Worm (Caenorhabditis elegans): ENCODE data around the gene C54E4.5.

DNA sequence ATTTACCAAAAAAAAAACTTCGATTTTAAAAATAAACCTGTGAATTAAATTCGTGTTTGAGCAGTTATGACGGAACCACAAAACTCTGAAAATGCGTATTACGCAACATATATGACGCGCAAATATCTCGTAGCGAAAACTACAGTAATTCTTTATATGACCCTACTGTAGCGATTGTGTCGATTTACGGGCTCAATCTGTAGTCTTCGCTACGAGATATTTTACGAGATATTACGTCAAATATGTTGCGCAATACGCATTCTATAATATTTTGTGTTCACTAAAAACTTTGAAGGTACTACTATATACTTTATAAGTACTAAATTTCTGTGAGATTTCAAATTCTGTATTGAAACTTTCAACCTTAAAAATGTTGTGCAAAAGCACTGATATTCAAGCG, 11.6 kb downstream of the C54E4.5 start:
- TF ChIP-seq lin-54 (GFP tag; optimal IDR thresholded peaks at IDR 0.05) (no peak), sptf-2 (GFP tag; optimal IDR thresholded peaks at IDR 0.05) (no peak), T26A5.8 (tag; optimal IDR thresholded peaks at IDR 0.05) (no peak), dpl-1 (GFP tag; optimal IDR thresholded peaks at IDR 0.05) (no peak), Y67H2A.10 (GFP tag; conservative IDR thresholded peaks at IDR 0.05) (no peak), B0035.1 (tag; optimal IDR thresholded peaks at IDR 0.05) (no peak), nhr-120 (GFP tag; IDR thresholded peaks at IDR 0.05) (no peak)
